Worm (Caenorhabditis elegans): Measurements from ENCODE around the gene K02D3.1.

Gene K02D3.1

ce11 chrX:13706607-13707006, at the start of gene K02D3.1:
Gene K02D3.1 (plus strand): TSS chrX:13706907.
- TF ChIP-seq tab-1 (GFP tag; IDR thresholded peaks at IDR 0.05) = no peak
- TF ChIP-seq med-1 (GFP tag; optimal IDR thresholded peaks at IDR 0.05; ENCODE audit: insufficient read depth) = no peak
- TF ChIP-seq ztf-23 (GFP tag; IDR thresholded peaks at IDR 0.05) = no peak

DNA sequence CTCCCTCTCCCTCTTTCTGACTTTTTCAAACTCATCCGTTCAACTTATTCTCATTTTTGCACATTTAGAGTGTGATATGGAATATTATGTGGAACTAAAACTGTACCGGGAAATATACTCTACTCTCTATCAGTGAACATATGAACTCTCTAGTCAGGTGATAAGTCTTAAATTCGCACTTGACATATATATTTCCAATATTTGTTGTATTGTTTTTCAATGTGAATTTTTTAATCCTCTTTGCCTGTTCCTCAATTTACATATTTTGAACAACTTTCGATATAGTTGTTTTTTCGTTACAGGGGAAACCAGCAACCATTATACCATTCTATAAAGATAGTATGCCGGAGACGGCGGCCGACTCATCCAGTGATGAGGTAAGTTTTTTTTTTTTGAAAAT, 46.5 kb upstream of the K02D3.1 start, which contains the start of gene C04A11.1:
Gene C04A11.1 (plus strand): TSS at position 301 of the 400 bp plus-strand sequence.
- TF ChIP-seq med-1 (GFP tag; optimal IDR thresholded peaks at IDR 0.05; ENCODE audit: insufficient read depth) (no peak), T22C8.4 (GFP tag; IDR thresholded peaks at IDR 0.05) (no peak), klf-2 (GFP tag; conservative IDR thresholded peaks at IDR 0.05) (no peak), cog-1 (tag; optimal IDR thresholded peaks at IDR 0.05) (no peak), flt-1 (GFP tag; IDR thresholded peaks at IDR 0.05) (no peak), ztf-23 (GFP tag; IDR thresholded peaks at IDR 0.05) (no peak), ref-1 (GFP tag; conservative IDR thresholded peaks at IDR 0.05) (no peak), tab-1 (GFP tag; IDR thresholded peaks at IDR 0.05) (no peak), ztf-29 (GFP tag; IDR thresholded peaks at IDR 0.05) (no peak)

DNA sequence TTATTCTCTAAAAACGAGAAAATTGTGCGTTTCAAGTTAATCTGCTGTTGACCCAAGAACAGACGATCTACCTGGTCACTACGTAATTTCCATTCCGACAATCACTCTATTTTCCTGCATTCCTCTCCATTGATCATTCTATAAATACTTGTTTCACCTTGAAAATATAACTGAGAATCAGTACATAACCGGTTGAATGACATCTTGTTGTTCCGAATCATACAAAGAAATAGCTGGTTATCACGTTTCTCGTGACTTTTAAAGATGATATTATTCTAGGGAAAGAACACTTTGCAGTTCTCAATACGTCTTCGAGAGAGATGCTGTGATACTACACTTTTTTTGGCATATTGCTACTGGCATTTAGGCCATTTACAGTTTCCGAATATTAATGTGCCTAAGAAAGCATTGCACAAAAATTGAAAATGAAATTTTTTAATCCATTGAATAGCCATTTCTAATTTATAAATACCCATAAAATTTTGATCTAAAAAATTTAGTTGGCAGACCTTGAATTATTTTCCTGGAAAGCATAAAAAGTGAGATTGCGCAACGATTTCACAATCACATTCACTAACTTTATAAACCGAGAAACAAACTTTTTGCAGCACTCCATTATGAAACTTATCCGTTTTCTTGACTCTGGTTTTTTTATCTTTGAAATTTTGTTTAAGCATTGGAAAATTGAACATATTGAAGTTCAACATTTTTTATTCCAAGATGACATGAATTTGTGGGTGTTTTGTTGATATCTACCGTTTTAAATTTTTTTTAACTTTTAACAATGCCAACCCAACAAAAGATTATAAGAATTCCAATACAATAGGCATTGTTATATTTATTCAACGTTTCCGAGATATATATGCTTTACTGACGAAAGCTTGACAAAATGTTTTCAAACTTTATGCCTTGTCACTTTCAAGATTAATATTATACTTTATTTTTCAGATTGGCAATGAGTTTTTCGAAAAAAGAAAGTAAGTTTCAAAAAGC, 42.8 kb upstream of the K02D3.1 start, which contains the start of gene C04A11.5:
Gene C04A11.5 (plus strand): TSS at position 943 of the 993 bp plus-strand sequence.
- TF ChIP-seq T22C8.4 (GFP tag; IDR thresholded peaks at IDR 0.05) (no peak), ref-1 (GFP tag; conservative IDR thresholded peaks at IDR 0.05) (no peak), ztf-23 (GFP tag; IDR thresholded peaks at IDR 0.05) (no peak), flt-1 (GFP tag; IDR thresholded peaks at IDR 0.05) (no peak)

DNA sequence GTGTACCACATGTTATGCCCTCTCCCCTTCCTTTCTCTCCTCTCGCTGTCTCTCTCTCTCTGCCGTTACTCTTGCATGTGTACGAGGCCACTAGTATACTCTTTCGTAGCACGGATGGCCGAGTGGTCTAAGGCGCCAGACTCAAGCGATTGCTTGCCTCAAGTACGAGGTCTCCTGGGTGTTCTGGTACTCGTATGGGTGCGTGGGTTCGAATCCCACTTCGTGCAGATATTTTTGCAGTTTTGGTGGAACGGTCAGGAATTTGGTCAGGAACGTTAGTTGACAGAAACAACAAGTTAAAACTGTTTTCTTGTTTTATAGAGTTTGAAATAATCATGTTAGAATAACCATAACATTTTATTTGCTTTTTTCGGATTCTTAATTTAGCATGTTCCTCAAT, 41.3 kb upstream of the K02D3.1 start:
- TF ChIP-seq flt-1 (GFP tag; IDR thresholded peaks at IDR 0.05) = peak; percentile 99
- TF ChIP-seq cog-1 (tag; optimal IDR thresholded peaks at IDR 0.05) = peak; percentile 98
- peak; percentile 98 for TF ChIP-seq ref-1 (GFP tag; conservative IDR thresholded peaks at IDR 0.05)
- peak; percentile 100 for TF ChIP-seq tab-1 (GFP tag; IDR thresholded peaks at IDR 0.05)
- TF ChIP-seq T22C8.4 (GFP tag; IDR thresholded peaks at IDR 0.05) = peak; percentile 99
- TF ChIP-seq ztf-23 (GFP tag; IDR thresholded peaks at IDR 0.05) = peak; percentile 98
- TF ChIP-seq klf-2 (GFP tag; conservative IDR thresholded peaks at IDR 0.05) = peak; percentile 99
- TF ChIP-seq med-1 (GFP tag; optimal IDR thresholded peaks at IDR 0.05; ENCODE audit: insufficient read depth) = peak; percentile 86
- TF ChIP-seq ztf-29 (GFP tag; IDR thresholded peaks at IDR 0.05) = peak; percentile 99

- no peak for TF ChIP-seq ztf-23 (GFP tag; IDR thresholded peaks at IDR 0.05)
- TF ChIP-seq T22C8.4 (GFP tag; IDR thresholded peaks at IDR 0.05) = no peak
- TF ChIP-seq ztf-29 (GFP tag; IDR thresholded peaks at IDR 0.05) = no peak
- no peak for TF ChIP-seq ref-1 (GFP tag; conservative IDR thresholded peaks at IDR 0.05)
- TF ChIP-seq flt-1 (GFP tag; IDR thresholded peaks at IDR 0.05) = no peak
- TF ChIP-seq tab-1 (GFP tag; IDR thresholded peaks at IDR 0.05) = no peak
- TF ChIP-seq cog-1 (tag; optimal IDR thresholded peaks at IDR 0.05) = no peak
- TF ChIP-seq klf-2 (GFP tag; conservative IDR thresholded peaks at IDR 0.05) = no peak
Measured at ce11 chrX:13666864-13667263, 39.8 kb upstream of the K02D3.1 start.

DNA sequence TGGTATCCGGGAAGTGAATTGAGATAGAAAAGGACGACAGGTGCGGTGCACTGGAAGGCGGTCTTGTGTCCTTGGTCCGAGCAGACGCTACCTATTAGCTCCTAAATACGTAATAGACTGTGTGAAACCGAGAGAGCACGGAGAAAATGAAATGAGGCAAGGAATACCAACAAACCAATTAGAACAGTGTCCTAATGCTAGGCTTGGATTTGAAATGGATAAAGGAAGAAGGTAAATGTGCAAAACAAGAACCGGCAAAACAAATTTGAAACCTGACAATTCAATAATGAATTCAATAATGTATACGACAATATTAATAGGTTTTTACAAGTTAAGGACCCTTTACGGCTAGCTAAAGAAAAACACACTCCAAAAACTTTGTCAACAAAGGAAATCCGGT, 38.0 kb upstream of the K02D3.1 start, which contains the start of gene C04A11.2:
Gene C04A11.2 (minus strand): TSS at position 101 of the 400 bp plus-strand sequence.
- TF ChIP-seq ztf-29 (GFP tag; IDR thresholded peaks at IDR 0.05) = no peak
- TF ChIP-seq ztf-23 (GFP tag; IDR thresholded peaks at IDR 0.05) = no peak

DNA sequence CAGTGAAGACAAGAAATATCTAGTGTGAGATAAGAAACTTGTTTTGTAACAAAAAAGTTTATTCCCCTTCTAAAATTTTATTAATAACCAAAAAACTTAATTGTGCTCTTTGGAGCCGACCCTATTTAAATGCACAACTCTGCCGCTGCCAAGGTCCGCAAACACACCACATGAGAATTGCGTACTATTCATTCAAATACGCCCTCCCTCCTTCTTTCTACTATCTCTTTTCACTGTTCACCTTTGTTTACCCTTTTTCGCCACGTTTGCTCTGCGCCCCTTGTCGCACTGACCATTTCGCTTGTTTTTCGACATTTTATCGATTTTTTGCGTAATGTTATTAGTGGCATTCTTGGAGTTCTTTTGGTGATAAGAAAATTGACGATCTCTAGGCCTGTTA, 37.1 kb upstream of the K02D3.1 start:
- no peak for TF ChIP-seq ref-1 (GFP tag; conservative IDR thresholded peaks at IDR 0.05)
- 0 out of 2 replicates have a peak, but pooled peaks have one; percentile 46 for TF ChIP-seq flt-1 (GFP tag; IDR thresholded peaks at IDR 0.05)
- peak; percentile 61 for TF ChIP-seq T22C8.4 (GFP tag; IDR thresholded peaks at IDR 0.05)
- TF ChIP-seq ztf-29 (GFP tag; IDR thresholded peaks at IDR 0.05) = no peak
- peak; percentile 9 for TF ChIP-seq cog-1 (tag; optimal IDR thresholded peaks at IDR 0.05)

ce11 chrX:13670966-13671365, 35.7 kb upstream of the K02D3.1 start:
- TF ChIP-seq cog-1 (tag; optimal IDR thresholded peaks at IDR 0.05) (no peak), flt-1 (GFP tag; IDR thresholded peaks at IDR 0.05) (no peak), ztf-23 (GFP tag; IDR thresholded peaks at IDR 0.05) (no peak), med-1 (GFP tag; optimal IDR thresholded peaks at IDR 0.05; ENCODE audit: insufficient read depth) (no peak), T22C8.4 (GFP tag; IDR thresholded peaks at IDR 0.05) (no peak), tab-1 (GFP tag; IDR thresholded peaks at IDR 0.05) (no peak), ztf-29 (GFP tag; IDR thresholded peaks at IDR 0.05) (no peak), ref-1 (GFP tag; conservative IDR thresholded peaks at IDR 0.05) (no peak), klf-2 (GFP tag; conservative IDR thresholded peaks at IDR 0.05) (no peak)

DNA sequence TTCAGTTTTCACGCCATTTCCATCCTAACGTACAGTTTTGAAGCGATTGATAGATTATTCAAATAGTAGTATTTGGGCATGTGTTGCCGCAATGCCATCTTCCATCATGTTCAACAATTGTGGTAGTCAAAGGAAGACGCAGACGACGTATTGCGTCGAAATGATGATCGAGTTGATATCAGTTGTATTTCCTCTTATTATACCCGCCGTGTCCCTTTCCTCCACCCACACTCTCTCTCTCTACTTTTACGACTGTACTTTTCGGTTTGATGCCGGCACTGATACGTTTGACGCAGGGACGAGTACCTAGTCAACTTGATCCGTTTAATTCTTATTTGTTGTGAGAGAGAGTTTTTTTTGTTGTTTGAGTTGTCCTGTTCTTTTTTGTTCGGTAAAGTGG, 34.1 kb upstream of the K02D3.1 start:
- TF ChIP-seq ztf-23 (GFP tag; IDR thresholded peaks at IDR 0.05) = no peak
- TF ChIP-seq klf-2 (GFP tag; conservative IDR thresholded peaks at IDR 0.05) = no peak
- no peak for TF ChIP-seq flt-1 (GFP tag; IDR thresholded peaks at IDR 0.05)
- TF ChIP-seq ref-1 (GFP tag; conservative IDR thresholded peaks at IDR 0.05) = no peak
- TF ChIP-seq tab-1 (GFP tag; IDR thresholded peaks at IDR 0.05) = no peak
- no peak for TF ChIP-seq cog-1 (tag; optimal IDR thresholded peaks at IDR 0.05)
- TF ChIP-seq med-1 (GFP tag; optimal IDR thresholded peaks at IDR 0.05; ENCODE audit: insufficient read depth) = no peak
- TF ChIP-seq ztf-29 (GFP tag; IDR thresholded peaks at IDR 0.05) = no peak
- no peak for TF ChIP-seq T22C8.4 (GFP tag; IDR thresholded peaks at IDR 0.05)

DNA sequence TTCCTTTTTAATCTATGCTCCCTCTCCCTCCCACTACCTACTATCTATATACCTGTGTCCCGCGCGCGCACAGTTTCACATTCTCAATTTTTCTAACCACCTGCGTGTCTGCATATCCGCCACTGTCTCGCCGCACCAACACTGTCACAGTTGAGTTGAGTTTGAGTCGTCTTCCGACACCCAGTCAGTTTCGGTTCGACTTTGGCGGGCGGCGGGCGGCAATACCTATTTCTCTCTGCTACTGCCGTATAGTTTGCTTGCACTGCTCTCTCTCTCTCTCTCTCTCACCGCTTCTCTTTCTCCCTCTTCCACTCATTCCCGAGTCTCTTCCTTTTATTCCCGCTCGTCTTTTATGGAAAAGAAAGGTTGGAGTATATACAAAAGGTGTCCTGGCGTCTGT, 31.3 kb upstream of the K02D3.1 start:
- TF ChIP-seq klf-2 (GFP tag; conservative IDR thresholded peaks at IDR 0.05) = no peak
- no peak for TF ChIP-seq ref-1 (GFP tag; conservative IDR thresholded peaks at IDR 0.05)
- no peak for TF ChIP-seq ztf-23 (GFP tag; IDR thresholded peaks at IDR 0.05)
- 0 out of 2 replicates have a peak, but pooled peaks have one; percentile 7 for TF ChIP-seq flt-1 (GFP tag; IDR thresholded peaks at IDR 0.05)
- no peak for TF ChIP-seq tab-1 (GFP tag; IDR thresholded peaks at IDR 0.05)
- no peak for TF ChIP-seq T22C8.4 (GFP tag; IDR thresholded peaks at IDR 0.05)
- no peak for TF ChIP-seq ztf-29 (GFP tag; IDR thresholded peaks at IDR 0.05)

All from whole organism, midembryonic.